Fruit fly (Drosophila melanogaster) whole organism, prepupa: Measurements from ENCODE around the gene CG1271.

Experiments
- CG8319 ChIP-seq: fragments of 200-800 bp; sonication (Bioruptor generic); optimal IDR thresholded peaks from 3 replicates; lab custom pipeline; 2016; ENCODE audit warnings: missing biosample characterization, missing genetic modification characterization
- Hr39 ChIP-seq: fragments of 200-800 bp; sonication (Bioruptor generic); optimal IDR thresholded peaks from 2 replicates; lab custom pipeline; 2016; ENCODE audit warnings: missing biosample characterization, missing genetic modification characterization
- OdsH ChIP-seq: fragments of 200-800 bp; sonication (Bioruptor generic); optimal IDR thresholded peaks from 3 replicates; lab custom pipeline; 2016; ENCODE audit warnings: missing biosample characterization, missing genetic modification characterization
- dsx ChIP-seq: fragments of 200-800 bp; optimal IDR thresholded peaks from 3 replicates; lab custom pipeline; 2019; ENCODE audit warnings: missing biosample characterization, mild to moderate bottlenecking, missing genetic modification characterization, moderate library complexity; ENCODE audit not compliant: poor library complexity, severe bottlenecking
- topi ChIP-seq: fragments of 200-800 bp; sonication (Bioruptor generic); optimal IDR thresholded peaks from 3 replicates; lab custom pipeline; 2016; ENCODE audit warnings: missing biosample characterization, missing genetic modification characterization
- vri ChIP-seq: fragments of 200-800 bp; sonication (Bioruptor generic); optimal IDR thresholded peaks from 3 replicates; lab custom pipeline; 2016; ENCODE audit warnings: missing biosample characterization, mild to moderate bottlenecking, missing genetic modification characterization

DNA sequence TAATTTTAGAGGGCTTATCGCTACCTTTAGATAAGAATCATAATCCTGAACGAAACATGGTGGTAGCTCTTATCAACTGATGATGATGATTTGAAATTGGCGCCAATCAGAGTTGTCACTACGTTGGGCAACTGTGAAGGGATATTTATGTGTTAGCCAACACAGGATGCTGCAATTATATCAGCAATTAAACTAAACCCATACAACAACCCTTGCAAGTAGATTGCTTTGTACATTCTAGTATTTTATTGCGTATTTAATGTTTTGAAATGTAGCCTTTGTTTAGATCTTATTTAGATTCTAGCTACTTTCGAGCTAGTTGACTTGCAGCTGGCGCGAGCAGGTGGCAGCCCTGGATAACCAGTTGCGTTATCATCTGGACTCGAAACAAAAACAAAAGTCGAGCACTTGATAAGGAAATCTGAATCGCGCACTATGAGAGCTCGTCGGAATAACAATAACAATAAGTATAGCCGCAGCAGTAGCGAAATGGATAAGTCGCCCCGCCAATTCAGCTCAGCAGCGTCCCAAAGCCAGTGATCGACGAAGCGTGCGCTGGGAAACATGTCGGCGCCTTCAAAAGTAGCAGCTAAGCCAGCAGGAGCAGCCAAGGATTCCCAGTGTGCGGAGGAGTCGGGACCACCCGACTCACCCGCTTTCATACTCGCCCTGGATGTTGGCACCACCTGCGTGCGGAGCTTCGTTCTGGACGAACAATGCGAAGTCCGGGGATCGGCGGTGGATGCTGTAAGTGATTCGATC is at the start of gene CG1271:
- TF ChIP-seq vri (GFP tag; lab: Kevin White, UChicago) = peak; percentile 30
- TF ChIP-seq CG8319 (GFP tag; lab: Kevin White, UChicago) = peak; percentile 43
- TF ChIP-seq Hr39 = no peak
- TF ChIP-seq dsx = peak; percentile 13
- TF ChIP-seq topi (GFP tag; lab: Kevin White, UChicago) = peak; percentile 63
- no peak for TF ChIP-seq OdsH
